Worm (Caenorhabditis elegans): ENCODE data around the gene Y119D3B.12.
"Not testable (repeated sequence)": the region's sequence is repeated elsewhere in the genome, so short reads cannot be mapped to it uniquely, and the experiment has no call there.

Gene Y119D3B.12

DNA sequence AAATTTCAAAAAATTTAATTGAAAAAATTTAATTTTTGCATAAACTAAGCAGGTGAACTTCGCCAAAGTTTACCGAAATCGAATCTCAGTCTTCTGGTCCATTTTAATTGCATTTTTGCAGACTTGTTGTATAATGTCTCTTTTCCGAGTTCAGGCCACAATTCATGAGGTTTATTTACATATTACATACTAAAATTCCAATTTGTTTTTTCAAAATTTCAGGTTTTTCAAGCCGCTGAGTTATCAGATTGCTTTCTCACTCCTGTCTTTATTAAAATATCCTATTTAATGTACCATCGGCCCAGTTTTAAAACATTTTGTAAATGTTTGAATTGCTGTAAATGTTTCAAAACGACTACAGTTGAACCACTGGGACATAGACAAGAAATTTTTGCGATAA is 54.2 kb downstream of the Y119D3B.12 start, which contains the start of gene fbxa-208:
Gene fbxa-208 (plus strand): TSS at position 301 of the 400 bp plus-strand sequence.
- TF ChIP-seq nhr-76, zip-8, cnd-1 (tag; optimal IDR thresholded peaks at IDR 0.05): not testable (repeated sequence)

Data from whole organism, mixed stage, embryonic.